Worm (Caenorhabditis elegans) whole organism, L3 larva: Measurements from ENCODE around the gene slc-9B.2.

Experiments
- jun-1 ChIP-seq: fragments of 150-350 bp; optimal IDR thresholded peaks from 2 replicates; lab custom pipeline; 2014; ENCODE audit warnings: missing biosample characterization, missing genetic modification reagents, missing genetic modification characterization
- mdl-1 ChIP-seq: fragments of 150-350 bp; optimal IDR thresholded peaks from 2 replicates; lab custom pipeline; 2014; ENCODE audit warnings: missing biosample characterization, missing genetic modification characterization
- nfya-1 ChIP-seq: sonication (generic microtip); optimal IDR thresholded peaks from 2 replicates; lab custom pipeline; 2017; ENCODE audit warnings: missing genetic modification characterization, mild to moderate bottlenecking, missing compliant biosample characterization, antibody characterized with exemption, moderate library complexity; ENCODE audit not compliant: insufficient read depth
- nhr-12 ChIP-seq: fragments of 150-350 bp; optimal IDR thresholded peaks from 2 replicates; lab custom pipeline; 2014; ENCODE audit warnings: missing biosample characterization, missing genetic modification characterization
- nhr-237 ChIP-seq: fragments of 150-350 bp; optimal IDR thresholded peaks from 2 replicates; lab custom pipeline; 2014; ENCODE audit warnings: missing biosample characterization, missing genetic modification characterization
- nhr-25 ChIP-seq: sonication (generic microtip); optimal IDR thresholded peaks from 2 replicates; lab custom pipeline; 2017; ENCODE audit warnings: missing biosample characterization, missing genetic modification characterization
- nhr-76 ChIP-seq: fragments of 150-350 bp; sonication (generic microtip); optimal IDR thresholded peaks from 5 replicates; lab custom pipeline; 2014; ENCODE audit warnings: missing biosample characterization, missing genetic modification characterization
- pha-4 ChIP-seq: fragments of 150-350 bp; optimal IDR thresholded peaks from 2 replicates; lab custom pipeline; 2014; ENCODE audit warnings: missing biosample characterization, missing genetic modification reagents, missing genetic modification characterization
- unc-39 ChIP-seq: sonication (generic microtip); optimal IDR thresholded peaks from 4 replicates; lab custom pipeline; 2017; ENCODE audit warnings: missing biosample characterization, missing genetic modification characterization
- zag-1 ChIP-seq: fragments of 150-350 bp; optimal IDR thresholded peaks from 2 replicates; lab custom pipeline; 2014; ENCODE audit warnings: missing biosample characterization, missing genetic modification characterization
- ztf-11 ChIP-seq: fragments of 150-350 bp; optimal IDR thresholded peaks from 2 replicates; lab custom pipeline; 2014; ENCODE audit warnings: missing biosample characterization, missing genetic modification characterization

DNA sequence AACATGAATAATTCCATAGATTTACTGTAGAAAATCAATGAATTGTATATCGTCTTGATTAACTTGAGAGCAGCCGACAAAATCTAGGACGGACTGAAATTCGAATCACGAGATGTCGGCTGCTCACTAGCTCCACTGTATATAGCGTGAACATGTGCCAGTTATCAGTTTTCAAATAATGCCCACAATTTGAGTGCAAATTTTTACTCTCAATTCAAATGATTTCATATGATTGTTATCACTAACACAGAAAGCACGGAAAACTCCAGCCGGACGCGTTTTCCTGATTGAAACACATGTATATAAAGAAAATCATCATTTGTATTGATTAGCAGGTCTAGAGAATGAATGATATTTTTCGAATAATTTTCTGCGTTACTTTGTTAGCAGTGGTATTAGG, 46.4 kb upstream of the slc-9B.2 start, which contains the start of gene oac-5:
- TF ChIP-seq ztf-11 (tag; lab: Kevin White, UChicago) (no peak), nhr-12 (tag; lab: Kevin White, UChicago) (no peak), zag-1 (tag; lab: Kevin White, UChicago) (no peak), nhr-76 (no peak), nfya-1 (no peak), jun-1 (tag; lab: Kevin White, UChicago) (no peak), nhr-237 (tag; lab: Kevin White, UChicago) (no peak), pha-4 (tag; lab: Kevin White, UChicago) (no peak), mdl-1 (no peak), nhr-25 (tag; lab: Kevin White, UChicago) (no peak), unc-39 (tag; lab: Kevin White, UChicago) (no peak)
